Worm (Caenorhabditis elegans) whole organism, midembryonic: ENCODE data around the gene fbxb-1.

ENCODE experiments used
- flt-1 ChIP-seq: fragments of 200-800 bp; sonication (Bioruptor generic); IDR thresholded peaks from 2 replicates; pipeline ENCODE4 v1.3.6; 2022; ENCODE audit warnings: missing genetic modification characterization, missing compliant biosample characterization
- tab-1 ChIP-seq: fragments of 200-800 bp; sonication (Bioruptor generic); IDR thresholded peaks from 2 replicates; pipeline ENCODE4 v1.3.6; 2022; ENCODE audit warnings: missing genetic modification characterization, missing compliant biosample characterization
- ztf-23 ChIP-seq: fragments of 200-800 bp; sonication (Bioruptor generic); IDR thresholded peaks from 2 replicates; pipeline ENCODE4 v1.3.6; 2022; ENCODE audit warnings: missing genetic modification reagents, missing genetic modification characterization, missing compliant biosample characterization

- TF ChIP-seq tab-1 (no peak), flt-1 (GFP tag; lab: Robert Waterston, UW) (no peak), ztf-23 (GFP tag; lab: Robert Waterston, UW) (no peak)
Measured at ce11 chrV:19262349-19262748, 22.2 kb downstream of the fbxb-1 start, which contains the start of gene F21D9.2.
